Worm (Caenorhabditis elegans): ENCODE data around the gene C14C10.1.

Gene C14C10.1

DNA sequence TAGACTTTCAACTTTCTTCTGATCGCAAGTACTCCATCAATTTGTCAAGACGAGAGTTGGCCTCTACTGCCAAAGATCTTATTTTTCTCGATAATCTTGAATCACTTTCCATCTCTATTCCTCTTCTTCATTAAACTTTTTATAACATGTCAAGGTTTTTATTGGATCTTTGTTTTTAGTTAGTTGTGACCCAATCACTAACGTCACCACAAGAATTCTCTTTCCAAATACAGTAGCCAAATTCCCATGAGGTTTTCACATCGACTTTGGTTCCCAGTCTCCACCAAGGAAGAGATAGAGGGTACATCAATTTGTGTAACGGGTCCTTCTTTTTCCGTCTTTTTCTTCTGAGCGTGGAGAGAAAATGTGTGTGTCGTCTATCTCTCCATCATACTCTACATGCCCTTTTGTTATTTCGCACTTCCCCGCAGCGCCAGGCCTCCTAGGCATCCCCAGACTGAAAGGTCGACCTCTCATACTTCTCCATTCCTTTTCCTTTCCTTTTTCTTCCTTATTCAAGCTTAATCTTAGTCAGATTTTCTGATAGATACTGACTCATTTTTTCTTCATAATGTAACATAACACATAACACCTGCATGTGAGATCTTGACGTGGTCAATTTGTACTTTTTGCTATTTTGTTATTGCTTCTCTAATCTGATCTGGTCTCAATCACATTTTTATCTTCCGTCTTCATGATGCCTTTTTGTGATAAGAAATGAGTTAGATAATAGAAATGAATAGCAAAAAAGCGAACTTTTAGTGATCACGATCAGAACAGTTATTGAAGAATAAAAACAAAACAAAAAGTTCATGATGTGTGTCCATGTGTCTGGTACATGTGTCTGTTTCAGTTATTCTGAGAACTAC lies 48.9 kb upstream of the C14C10.1 start (continued):
- TF ChIP-seq egl-43 (GFP tag; IDR thresholded peaks at IDR 0.05) (no peak), mdt-29 (GFP tag; IDR thresholded peaks at IDR 0.05) (no peak), ceh-32 (tag; optimal IDR thresholded peaks at IDR 0.05; ENCODE audit: poor library complexity) (no peak), hlh-30 (tag; optimal IDR thresholded peaks at IDR 0.05; ENCODE audit: insufficient read depth) (peak; percentile 20), mep-1 (tag; optimal IDR thresholded peaks at IDR 0.05) (peak; percentile 53), lin-1 (GFP tag; IDR thresholded peaks at IDR 0.05) (no peak), nhr-25 (tag; optimal IDR thresholded peaks at IDR 0.05; ENCODE audit: borderline replicate concordance, insufficient read depth) (no peak), vab-7 (GFP tag; IDR thresholded peaks at IDR 0.05) (no peak), dmd-8 (GFP tag; IDR thresholded peaks at IDR 0.05) (no peak), unc-62 (GFP tag; optimal IDR thresholded peaks at IDR 0.05 in 1 of 2) (no peak), unc-62 (tag; optimal IDR thresholded peaks at IDR 0.05) (no peak), daf-8 (GFP tag; IDR thresholded peaks at IDR 0.05) (no peak), Y5F2A.4 (GFP tag; optimal IDR thresholded peaks at IDR 0.05) (no peak), lin-15B (tag; optimal IDR thresholded peaks at IDR 0.05) (no peak), F44E2.7 (GFP tag; IDR thresholded peaks at IDR 0.05) (no peak), mes-2 (tag; optimal IDR thresholded peaks at IDR 0.05; ENCODE audit: poor library complexity, severe bottlenecking) (peak; percentile 8), F37D6.2 (tag; optimal IDR thresholded peaks at IDR 0.05) (no peak), nhr-237 (tag; optimal IDR thresholded peaks at IDR 0.05) (no peak), daf-19 (GFP tag; conservative IDR thresholded peaks at IDR 0.05) (no peak), ZK546.5 (tag; optimal IDR thresholded peaks at IDR 0.05) (no peak), dve-1 (tag; optimal IDR thresholded peaks at IDR 0.05; ENCODE audit: insufficient read depth) (no peak), egl-27 (tag; optimal IDR thresholded peaks at IDR 0.05) (no peak), F26F4.8 (GFP tag; conservative IDR thresholded peaks at IDR 0.05) (no peak), nhr-76 (tag; optimal IDR thresholded peaks at IDR 0.05) (no peak), set-16 (GFP tag; IDR thresholded peaks at IDR 0.05) (no peak), nhr-42 (GFP tag; IDR thresholded peaks at IDR 0.05) (no peak)

DNA sequence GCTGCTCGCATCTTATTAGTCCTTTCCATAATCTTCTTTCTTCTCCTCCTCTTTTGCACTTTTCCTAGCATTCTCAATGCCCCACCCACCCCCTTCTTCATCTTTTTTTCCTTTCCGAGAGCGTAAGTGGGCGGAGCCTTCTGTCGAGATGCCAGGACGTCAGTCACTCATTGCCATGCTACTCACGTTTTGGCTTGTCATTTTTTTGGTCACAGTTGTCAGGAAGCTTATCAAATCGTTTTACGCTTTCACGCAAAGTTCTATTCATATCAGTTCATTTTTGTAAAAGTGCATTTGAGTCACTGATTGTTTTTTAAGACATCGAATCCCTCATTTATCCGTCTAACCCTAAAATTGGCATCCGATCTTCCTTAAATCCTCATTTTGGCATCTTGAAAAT lies 48.1 kb upstream of the C14C10.1 start:
- no peak for TF ChIP-seq egl-43 (GFP tag; IDR thresholded peaks at IDR 0.05)
- TF ChIP-seq ZK337.2 (GFP tag; IDR thresholded peaks at IDR 0.05) = no peak
- no peak for TF ChIP-seq F37D6.2 (tag; optimal IDR thresholded peaks at IDR 0.05)
- no peak for TF ChIP-seq fkh-10 (GFP tag; optimal IDR thresholded peaks at IDR 0.05)
- TF ChIP-seq dpl-1 (GFP tag; optimal IDR thresholded peaks at IDR 0.05) = no peak
- no peak for TF ChIP-seq Y5F2A.4 (GFP tag; optimal IDR thresholded peaks at IDR 0.05)
- TF ChIP-seq snpc-4 (tag; optimal IDR thresholded peaks at IDR 0.05) = no peak
- TF ChIP-seq ZK546.5 (tag; optimal IDR thresholded peaks at IDR 0.05) = no peak
- TF ChIP-seq nhr-6 (tag; optimal IDR thresholded peaks at IDR 0.05) = no peak
- no peak for TF ChIP-seq duxl-1 (tag; optimal IDR thresholded peaks at IDR 0.05; ENCODE audit: poor library complexity)
- TF ChIP-seq ceh-20 (GFP tag; IDR thresholded peaks at IDR 0.05) = peak; percentile 59; the same call in 1 of the 2 replicates
- no peak for TF ChIP-seq php-3 (GFP tag; IDR thresholded peaks at IDR 0.05)
- no peak for TF ChIP-seq lin-29 (GFP tag; IDR thresholded peaks at IDR 0.05)
- TF ChIP-seq sdz-12 (GFP tag; optimal IDR thresholded peaks at IDR 0.05) = no peak
- TF ChIP-seq Y75B8A.6 (GFP tag; IDR thresholded peaks at IDR 0.05) = no peak
- no peak for TF ChIP-seq ztf-7 (tag; optimal IDR thresholded peaks at IDR 0.05)
- TF ChIP-seq daf-8 (GFP tag; IDR thresholded peaks at IDR 0.05) = no peak
- TF ChIP-seq set-16 (GFP tag; IDR thresholded peaks at IDR 0.05) = no peak
- no peak for TF ChIP-seq nhr-237 (tag; optimal IDR thresholded peaks at IDR 0.05)
- no peak for TF ChIP-seq lsy-2 (tag; optimal IDR thresholded peaks at IDR 0.05)
- TF ChIP-seq snpc-1.2 (GFP tag; IDR thresholded peaks at IDR 0.05) = no peak
- no peak for TF ChIP-seq F44E2.7 (GFP tag; IDR thresholded peaks at IDR 0.05)
- no peak for TF ChIP-seq vab-7 (GFP tag; IDR thresholded peaks at IDR 0.05)
- TF ChIP-seq D1046.2 (GFP tag; IDR thresholded peaks at IDR 0.05) = no peak
- TF ChIP-seq ztf-11 (tag; optimal IDR thresholded peaks at IDR 0.05) = no peak
- peak; percentile 43; the same call in 1 of the 2 replicates for TF ChIP-seq dmd-6 (GFP tag; IDR thresholded peaks at IDR 0.05)
- TF ChIP-seq nhr-41 (GFP tag; IDR thresholded peaks at IDR 0.05) = no peak
- TF ChIP-seq nhr-111 (GFP tag; optimal IDR thresholded peaks at IDR 0.05) = no peak
- peak; percentile 3 for TF ChIP-seq hlh-30 (tag; optimal IDR thresholded peaks at IDR 0.05; ENCODE audit: insufficient read depth)
- TF ChIP-seq daf-16 (GFP tag; optimal IDR thresholded peaks at IDR 0.05) = no peak
- TF ChIP-seq daf-16 (tag; optimal IDR thresholded peaks at IDR 0.05) = no peak
- no peak for TF ChIP-seq mxl-2 (GFP tag; conservative IDR thresholded peaks at IDR 0.05)

Data from whole organism, L4 larva.